Worm (Caenorhabditis elegans): ENCODE measurements around the gene wip-1.

ce11 chrIII:5008730-5009129, 9.7 kb upstream of the wip-1 start, which contains the start of gene R144.11:
- TF ChIP-seq ces-1 (GFP tag; optimal IDR thresholded peaks at IDR 0.05): no peak
- TF ChIP-seq nhr-76 (tag; optimal IDR thresholded peaks at IDR 0.05): no peak
- TF ChIP-seq elt-1 (tag; optimal IDR thresholded peaks at IDR 0.05; ENCODE audit: borderline replicate concordance, insufficient read depth): no peak
- TF ChIP-seq nhr-12 (tag; optimal IDR thresholded peaks at IDR 0.05): no peak
- no peak for TF ChIP-seq elt-3 (tag; optimal IDR thresholded peaks at IDR 0.05)
- no peak for TF ChIP-seq snpc-4 (tag; optimal IDR thresholded peaks at IDR 0.05)
- TF ChIP-seq nhr-237 (tag; optimal IDR thresholded peaks at IDR 0.05): no peak
- no peak for TF ChIP-seq mep-1 (tag; optimal IDR thresholded peaks at IDR 0.05)

All from whole organism, mixed stage, embryonic.